Worm (Caenorhabditis elegans): Measurements from ENCODE around the gene fbxb-11.
"Not testable (repeated sequence)": the region's sequence is repeated elsewhere in the genome, so short reads cannot be mapped to it uniquely, and the experiment has no call there.

fbxb-11 gene

DNA sequence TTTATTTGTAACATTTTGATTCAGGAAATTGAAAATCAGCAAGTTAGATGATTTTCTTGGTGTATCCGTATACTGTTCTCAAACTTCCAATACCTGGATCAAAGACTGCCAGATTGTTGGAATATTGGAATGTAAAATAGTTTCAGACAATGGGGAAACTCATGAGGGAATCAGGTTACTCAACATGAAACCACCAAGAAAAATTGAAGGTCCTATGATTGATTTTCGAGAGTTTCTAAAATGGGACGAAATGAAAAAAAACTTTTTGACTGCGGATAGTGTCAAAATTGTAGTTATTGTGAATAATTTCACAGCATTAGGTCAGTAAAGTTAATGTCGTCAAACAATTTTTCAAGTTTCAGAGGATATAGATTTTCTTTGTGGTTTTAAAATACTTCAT lies 47.4 kb downstream of the fbxb-11 start, which contains the start of gene math-3:
Gene math-3, plus strand, starts transcription at position 301 of the 400 bp plus-strand sequence.
- peak in 1 of 2 experiments; percentile 46 for TF ChIP-seq unc-62 (GFP tag; optimal IDR thresholded peaks at IDR 0.05 in 1 of 2)
- no peak for TF ChIP-seq unc-62 (tag; optimal IDR thresholded peaks at IDR 0.05)
- no peak for TF ChIP-seq ama-1 (optimal IDR thresholded peaks at IDR 0.05)

DNA sequence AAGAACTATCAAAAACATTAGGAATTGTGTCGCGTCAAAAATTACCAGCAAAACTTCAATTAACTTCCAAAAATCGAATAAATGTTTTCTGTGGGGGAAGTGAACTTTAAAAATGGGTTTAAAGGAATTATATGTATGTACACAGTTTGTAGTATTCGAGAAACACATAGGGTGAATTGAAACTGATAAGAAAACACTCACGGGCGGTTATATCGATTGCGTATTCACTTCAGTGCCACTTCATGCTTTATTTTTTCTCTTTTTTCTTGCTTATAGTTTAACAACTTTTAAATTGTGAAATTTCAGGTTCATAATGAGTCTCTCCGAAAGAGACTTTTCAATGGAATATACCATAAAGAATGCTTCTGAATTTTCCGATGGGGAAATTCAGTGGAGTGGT lies 50.8 kb downstream of the fbxb-11 start, which contains the start of gene F36H5.14:
Gene F36H5.14, plus strand, starts transcription at position 301 of the 400 bp plus-strand sequence.
- TF ChIP-seq mdl-1 (tag; optimal IDR thresholded peaks at IDR 0.05); nhr-11 (tag; optimal IDR thresholded peaks at IDR 0.05); mdt-29 (GFP tag; IDR thresholded peaks at IDR 0.05): not testable (repeated sequence)

Data from whole organism, L4 larva.